Fruit fly (Drosophila melanogaster): ENCODE results near the gene Prx6a.

Prx6a gene

dm6 chr2L:2861885-2862620, 16.0 kb downstream of the Prx6a start (continued):
- TF ChIP-seq jim (GFP tag; optimal IDR thresholded peaks at IDR 0.05) (no peak), usp (GFP tag; optimal IDR thresholded peaks at IDR 0.05) (no peak), br (GFP tag; optimal IDR thresholded peaks at IDR 0.05) (no peak), CG32264 (GFP tag; optimal IDR thresholded peaks at IDR 0.05) (no peak), sage (GFP tag; optimal IDR thresholded peaks at IDR 0.05) (no peak), h (GFP tag; optimal IDR thresholded peaks at IDR 0.05) (peak; percentile 1), GATAd (GFP tag; optimal IDR thresholded peaks at IDR 0.05) (no peak), Dfd (GFP tag; optimal IDR thresholded peaks at IDR 0.05) (no peak), pan (optimal IDR thresholded peaks at IDR 0.05) (no peak), dmrt93B (GFP tag; optimal IDR thresholded peaks at IDR 0.05) (no peak), Sp1 (GFP tag; optimal IDR thresholded peaks at IDR 0.05) (no peak), Dif (GFP tag; optimal IDR thresholded peaks at IDR 0.05; ENCODE audit: partially characterized antibody) (peak; percentile 76), Vsx2 (GFP tag; optimal IDR thresholded peaks at IDR 0.05; ENCODE audit: partially characterized antibody) (no peak)

dm6 chr2L:2861140-2861884, 16.7 kb downstream of the Prx6a start:
- TF ChIP-seq rgr (GFP tag; optimal IDR thresholded peaks at IDR 0.05): no peak
- peak; percentile 32 for TF ChIP-seq Hr83 (GFP tag; optimal IDR thresholded peaks at IDR 0.05; ENCODE audit: poor library complexity, severe bottlenecking)

dm6 chr2L:2857862-2858734, 19.9 kb downstream of the Prx6a start:
- TF ChIP-seq ey (GFP tag; optimal IDR thresholded peaks at IDR 0.05) (peak; percentile 41), Hr78 (GFP tag; optimal IDR thresholded peaks at IDR 0.05) (no peak), tai (GFP tag; optimal IDR thresholded peaks at IDR 0.05) (peak; percentile 45), OdsH (GFP tag; optimal IDR thresholded peaks at IDR 0.05) (peak; percentile 24), GATAd (GFP tag; optimal IDR thresholded peaks at IDR 0.05) (no peak), dl (GFP tag; optimal IDR thresholded peaks at IDR 0.05; ENCODE audit: insufficient read depth in 1 of 2, partially characterized antibody in 2 of 2) (peak in 1 of 2 experiments; percentile 2), dmrt93B (GFP tag; optimal IDR thresholded peaks at IDR 0.05) (no peak), h (GFP tag; optimal IDR thresholded peaks at IDR 0.05) (peak; percentile 39), Jra (GFP tag; optimal IDR thresholded peaks at IDR 0.05) (peak; percentile 43), usp (GFP tag; optimal IDR thresholded peaks at IDR 0.05) (no peak), HLH106 (tag; optimal IDR thresholded peaks at IDR 0.05) (peak; percentile 18), br (GFP tag; optimal IDR thresholded peaks at IDR 0.05) (peak; percentile 33), Dif (GFP tag; optimal IDR thresholded peaks at IDR 0.05; ENCODE audit: partially characterized antibody) (no peak), Hr83 (GFP tag; optimal IDR thresholded peaks at IDR 0.05; ENCODE audit: poor library complexity, severe bottlenecking) (peak; percentile 32), N (GFP tag; optimal IDR thresholded peaks at IDR 0.05) (no peak), CG9705 (GFP tag; optimal IDR thresholded peaks at IDR 0.05) (no peak), sv (GFP tag; optimal IDR thresholded peaks at IDR 0.05) (no peak), Hnf4 (GFP tag; optimal IDR thresholded peaks at IDR 0.05) (peak; percentile 17), Myc (optimal IDR thresholded peaks at IDR 0.05) (no peak), dsf (GFP tag; optimal IDR thresholded peaks at IDR 0.05; ENCODE audit: borderline replicate concordance) (no peak), Dfd (GFP tag; optimal IDR thresholded peaks at IDR 0.05) (peak; percentile 15), lola (GFP tag; optimal IDR thresholded peaks at IDR 0.05) (no peak), CG32264 (GFP tag; optimal IDR thresholded peaks at IDR 0.05) (peak; percentile 23), fru (GFP tag; optimal IDR thresholded peaks at IDR 0.05) (peak; percentile 3), brk (GFP tag; optimal IDR thresholded peaks at IDR 0.05) (no peak), CrebA (GFP tag; optimal IDR thresholded peaks at IDR 0.05; ENCODE audit: borderline replicate concordance) (peak; percentile 51), Sp1 (GFP tag; optimal IDR thresholded peaks at IDR 0.05) (peak; percentile 2), Rel (GFP tag; optimal IDR thresholded peaks at IDR 0.05) (no peak), Rel (tag; optimal IDR thresholded peaks at IDR 0.05) (peak; percentile 17), jim (GFP tag; optimal IDR thresholded peaks at IDR 0.05) (no peak), Mio (GFP tag; optimal IDR thresholded peaks at IDR 0.05) (no peak), foxo (GFP tag; optimal IDR thresholded peaks at IDR 0.05) (peak in 1 of 2 experiments; percentile 41), pan (optimal IDR thresholded peaks at IDR 0.05) (no peak), rgr (GFP tag; optimal IDR thresholded peaks at IDR 0.05) (peak; percentile 22), sage (GFP tag; optimal IDR thresholded peaks at IDR 0.05) (no peak), Vsx2 (GFP tag; optimal IDR thresholded peaks at IDR 0.05; ENCODE audit: partially characterized antibody) (no peak), Abd-B (GFP tag; optimal IDR thresholded peaks at IDR 0.05) (no peak), woc (GFP tag; optimal IDR thresholded peaks at IDR 0.05) (peak; percentile 47), psq (GFP tag; optimal IDR thresholded peaks at IDR 0.05) (no peak)

Measured in whole organism, wandering third instar larva.